Fruit fly (Drosophila melanogaster) whole organism, embryonic: ENCODE measurements around the gene CG44004.

Source experiments
- Atf3 ChIP-seq: fragments of 200-800 bp; sonication (Bioruptor generic); optimal IDR thresholded peaks from 3 replicates; lab custom pipeline; 2016; ENCODE audit warnings: missing biosample characterization, missing genetic modification characterization
- CG10267 ChIP-seq: fragments of 200-800 bp; sonication (Bioruptor generic); optimal IDR thresholded peaks from 2 replicates; lab custom pipeline; 2018; ENCODE audit warnings: missing biosample characterization, mild to moderate bottlenecking, missing genetic modification characterization, moderate library complexity
- CG10462 ChIP-seq: fragments of 200-800 bp; sonication (Bioruptor generic); optimal IDR thresholded peaks from 2 replicates; lab custom pipeline; 2016; ENCODE audit warnings: missing biosample characterization, missing genetic modification characterization
- CG10654 ChIP-seq: fragments of 200-800 bp; sonication (Bioruptor generic); optimal IDR thresholded peaks from 2 replicates; lab custom pipeline; 2016; ENCODE audit warnings: missing biosample characterization, missing genetic modification characterization
- CG12236 ChIP-seq: fragments of 200-800 bp; sonication (Bioruptor generic); optimal IDR thresholded peaks from 2 replicates; lab custom pipeline; 2016; ENCODE audit warnings: missing biosample characterization, missing genetic modification characterization
- CG1233 ChIP-seq: fragments of 200-800 bp; sonication (Bioruptor generic); optimal IDR thresholded peaks from 4 replicates; lab custom pipeline; 2018; ENCODE audit warnings: missing biosample characterization, mild to moderate bottlenecking, missing genetic modification characterization
- CG12391 ChIP-seq: fragments of 200-800 bp; sonication (Bioruptor generic); optimal IDR thresholded peaks from 3 replicates; lab custom pipeline; 2018; ENCODE audit warnings: missing biosample characterization, mild to moderate bottlenecking, missing genetic modification characterization, moderate library complexity
- CG13624 ChIP-seq: fragments of 200-800 bp; sonication (Bioruptor generic); optimal IDR thresholded peaks from 2 replicates; lab custom pipeline; 2016; ENCODE audit warnings: missing biosample characterization, missing genetic modification characterization
- CG14860 ChIP-seq: fragments of 200-800 bp; sonication (Bioruptor generic); IDR thresholded peaks from 3 replicates; pipeline ENCODE4 v1.3.6; 2022; ENCODE audit warnings: missing biosample characterization, missing genetic modification characterization; ENCODE audit not compliant: partially characterized antibody
- CG15011 ChIP-seq: fragments of 200-800 bp; sonication (Bioruptor generic); optimal IDR thresholded peaks from 3 replicates; lab custom pipeline; 2018; ENCODE audit warnings: missing biosample characterization, mild to moderate bottlenecking, missing genetic modification characterization
- CG1602 ChIP-seq: fragments of 200-800 bp; sonication (Bioruptor generic); optimal IDR thresholded peaks from 3 replicates; lab custom pipeline; 2016; ENCODE audit warnings: missing biosample characterization, missing genetic modification characterization
- CG17328 ChIP-seq: fragments of 200-800 bp; sonication (Bioruptor generic); IDR thresholded peaks from 2 replicates; pipeline ENCODE4 v1.3.6; 2022; ENCODE audit warnings: missing biosample characterization, missing genetic modification characterization
- CG17361 ChIP-seq: fragments of 200-800 bp; sonication (Bioruptor generic); IDR thresholded peaks from 3 replicates; pipeline ENCODE4 v1.3.6; 2022; ENCODE audit warnings: missing biosample characterization, missing genetic modification characterization
- CG18764 ChIP-seq: fragments of 200-800 bp; sonication (Bioruptor generic); optimal IDR thresholded peaks from 3 replicates; lab custom pipeline; 2016; ENCODE audit warnings: missing biosample characterization, missing genetic modification characterization
- CG2712 ChIP-seq: fragments of 200-800 bp; optimal IDR thresholded peaks from 3 replicates; lab custom pipeline; 2019; ENCODE audit warnings: missing biosample characterization, mild to moderate bottlenecking, missing genetic modification characterization, moderate library complexity
- CG30403 ChIP-seq: fragments of 200-800 bp; sonication (Bioruptor generic); optimal IDR thresholded peaks from 3 replicates; lab custom pipeline; 2016; ENCODE audit warnings: missing biosample characterization, missing genetic modification characterization
- CG31388 ChIP-seq: fragments of 200-800 bp; sonication (Bioruptor generic); optimal IDR thresholded peaks from 2 replicates; lab custom pipeline; 2016; ENCODE audit warnings: missing biosample characterization, missing genetic modification characterization
- CG33557 ChIP-seq: fragments of 200-800 bp; sonication (Bioruptor generic); optimal IDR thresholded peaks from 2 replicates; lab custom pipeline; 2019; ENCODE audit warnings: missing biosample characterization, mild to moderate bottlenecking, missing genetic modification characterization, moderate library complexity
- CG4707 ChIP-seq: fragments of 200-800 bp; sonication (Bioruptor generic); optimal IDR thresholded peaks from 2 replicates; lab custom pipeline; 2018; ENCODE audit warnings: missing biosample characterization, mild to moderate bottlenecking, missing genetic modification characterization, moderate library complexity
- CG6791 ChIP-seq: fragments of 200-800 bp; sonication (Bioruptor generic); IDR thresholded peaks from 3 replicates; pipeline ENCODE4 v1.3.6; 2022; ENCODE audit warnings: missing biosample characterization, missing genetic modification characterization; ENCODE audit not compliant: partially characterized antibody
- CG7839 ChIP-seq: fragments of 200-800 bp; sonication (Bioruptor generic); optimal IDR thresholded peaks from 3 replicates; lab custom pipeline; 2018; ENCODE audit warnings: missing biosample characterization, mild to moderate bottlenecking, missing genetic modification characterization, moderate library complexity
- CG9609 ChIP-seq: fragments of 200-800 bp; sonication (Bioruptor generic); optimal IDR thresholded peaks from 3 replicates; lab custom pipeline; 2016; ENCODE audit warnings: missing biosample characterization, missing genetic modification characterization
- E2f2 ChIP-seq: fragments of 200-800 bp; sonication (Bioruptor generic); IDR thresholded peaks from 2 replicates; pipeline ENCODE4 v1.3.6; 2022; ENCODE audit warnings: missing biosample characterization, missing genetic modification characterization
- Hmr ChIP-seq: fragments of 200-800 bp; sonication (Bioruptor generic); optimal IDR thresholded peaks from 3 replicates; lab custom pipeline; 2017; ENCODE audit warnings: mild to moderate bottlenecking, missing biosample characterization, missing genetic modification reagents, missing genetic modification characterization
- Lim3 ChIP-seq: fragments of 200-800 bp; sonication (Bioruptor generic); IDR thresholded peaks from 2 replicates; pipeline ENCODE4 v1.3.6; 2022; ENCODE audit warnings: missing biosample characterization, missing genetic modification characterization
- Mrtf ChIP-seq: fragments of 200-800 bp; sonication (Bioruptor generic); IDR thresholded peaks from 3 replicates; pipeline ENCODE4 v1.3.6; 2022; ENCODE audit warnings: missing biosample characterization, missing genetic modification characterization
- Pdp1 ChIP-seq, 2 experiments: fragments of 200-800 bp; sonication (Bioruptor generic); optimal IDR thresholded peaks; 3 replicates each; lab custom pipeline; 2016; ENCODE audit warnings: missing biosample characterization in 2 of 2, missing genetic modification characterization in 2 of 2, mild to moderate bottlenecking in 1 of 2, moderate library complexity in 1 of 2
- Sin3A ChIP-seq: fragments of >200 bp; optimal IDR thresholded peaks from 2 replicates; lab custom pipeline; 2018
- Sox102F ChIP-seq: fragments of 200-800 bp; sonication (Bioruptor generic); optimal IDR thresholded peaks from 2 replicates; lab custom pipeline; 2018; ENCODE audit warnings: missing biosample characterization, mild to moderate bottlenecking, missing genetic modification characterization, moderate library complexity
- Xbp1 ChIP-seq: fragments of 200-800 bp; sonication (Bioruptor generic); optimal IDR thresholded peaks from 3 replicates; lab custom pipeline; 2016; ENCODE audit warnings: missing biosample characterization, mild to moderate bottlenecking, missing genetic modification characterization
- al ChIP-seq: fragments of 200-800 bp; sonication (Bioruptor generic); IDR thresholded peaks from 2 replicates; pipeline ENCODE4 v1.3.6; 2022; ENCODE audit warnings: missing biosample characterization, missing genetic modification characterization
- amos ChIP-seq: fragments of 200-800 bp; sonication (Bioruptor generic); IDR thresholded peaks from 2 replicates; pipeline ENCODE4 v1.3.6; 2022; ENCODE audit warnings: missing biosample characterization, missing genetic modification characterization; ENCODE audit not compliant: partially characterized antibody
- ash1 ChIP-seq: fragments of 200-800 bp; sonication (Bioruptor generic); optimal IDR thresholded peaks from 2 replicates; lab custom pipeline; 2018; ENCODE audit warnings: missing biosample characterization, mild to moderate bottlenecking, missing genetic modification characterization
- br ChIP-seq: fragments of >200 bp; optimal IDR thresholded peaks from 2 replicates; lab custom pipeline; 2017
- bsh ChIP-seq, 2 experiments: fragments of 200-800 bp; sonication (Bioruptor generic); optimal IDR thresholded peaks; 2 replicates each; lab custom pipeline; 2017 to 2018; ENCODE audit warnings: mild to moderate bottlenecking in 2 of 2, missing biosample characterization in 2 of 2, missing genetic modification characterization in 2 of 2, moderate library complexity in 1 of 2
- corto ChIP-seq: fragments of 200-800 bp; sonication (Bioruptor generic); optimal IDR thresholded peaks from 2 replicates; lab custom pipeline; 2016; ENCODE audit warnings: missing biosample characterization, mild to moderate bottlenecking, missing genetic modification characterization, moderate library complexity
- crc ChIP-seq: fragments of 200-800 bp; sonication (Bioruptor generic); optimal IDR thresholded peaks from 2 replicates; lab custom pipeline; 2016; ENCODE audit warnings: missing biosample characterization, missing genetic modification characterization
- danr ChIP-seq: fragments of 200-800 bp; sonication (Bioruptor generic); IDR thresholded peaks from 2 replicates; pipeline ENCODE4 v1.3.6; 2022; ENCODE audit warnings: missing biosample characterization, missing genetic modification characterization
- dpn ChIP-seq, 2 experiments: fragments of 200-800 bp; sonication (Bioruptor generic); optimal IDR thresholded peaks; 3 replicates each; lab custom pipeline; 2016; ENCODE audit warnings: missing biosample characterization in 2 of 2, missing genetic modification characterization in 2 of 2
- gfzf ChIP-seq: fragments of 200-800 bp; sonication (Bioruptor generic); optimal IDR thresholded peaks from 2 replicates; lab custom pipeline; 2016; ENCODE audit warnings: missing biosample characterization, mild to moderate bottlenecking, missing genetic modification characterization, moderate library complexity
- oc ChIP-seq: fragments of 200-800 bp; sonication (Bioruptor generic); optimal IDR thresholded peaks from 2 replicates; lab custom pipeline; 2018; ENCODE audit warnings: missing biosample characterization, mild to moderate bottlenecking, missing genetic modification characterization, moderate library complexity
- otp ChIP-seq: fragments of 200-800 bp; sonication (Bioruptor generic); IDR thresholded peaks from 3 replicates; pipeline ENCODE4, ENCODE4 v1.3.6; 2022; ENCODE audit warnings: missing biosample characterization, missing genetic modification characterization
- pfk ChIP-seq: fragments of 200-800 bp; sonication (Bioruptor generic); optimal IDR thresholded peaks from 2 replicates; lab custom pipeline; 2018; ENCODE audit warnings: missing biosample characterization, mild to moderate bottlenecking, missing genetic modification characterization, moderate library complexity
- phol ChIP-seq: fragments of 200-800 bp; sonication (Bioruptor generic); optimal IDR thresholded peaks from 3 replicates; lab custom pipeline; 2018; ENCODE audit warnings: missing biosample characterization, mild to moderate bottlenecking, missing genetic modification characterization, moderate library complexity
- psq ChIP-seq: fragments of 200-800 bp; sonication (Bioruptor generic); optimal IDR thresholded peaks from 2 replicates; lab custom pipeline; 2017; ENCODE audit warnings: missing biosample characterization, missing genetic modification characterization
- rib ChIP-seq: fragments of 200-800 bp; sonication (Bioruptor generic); IDR thresholded peaks from 2 replicates; pipeline ENCODE4 v1.3.6; 2022; ENCODE audit warnings: missing biosample characterization, missing genetic modification characterization
- shn ChIP-seq: fragments of 200-800 bp; sonication (Bioruptor generic); optimal IDR thresholded peaks from 3 replicates; lab custom pipeline; 2016; ENCODE audit warnings: missing biosample characterization, missing genetic modification characterization
- sim ChIP-seq: fragments of 200-800 bp; sonication (Bioruptor generic); IDR thresholded peaks from 2 replicates; pipeline ENCODE4 v1.3.6; 2022; ENCODE audit warnings: missing biosample characterization, missing genetic modification characterization
- sima ChIP-seq: fragments of 200-800 bp; sonication (Bioruptor generic); optimal IDR thresholded peaks from 2 replicates; lab custom pipeline; 2016; ENCODE audit warnings: missing biosample characterization, missing genetic modification characterization
- tio ChIP-seq: fragments of 200-800 bp; sonication (Bioruptor generic); optimal IDR thresholded peaks from 2 replicates; lab custom pipeline; 2017; ENCODE audit warnings: missing biosample characterization, missing genetic modification characterization, inconsistent platforms
- tup ChIP-seq: fragments of 200-800 bp; sonication (Bioruptor generic); optimal IDR thresholded peaks from 2 replicates; lab custom pipeline; 2016; ENCODE audit warnings: missing biosample characterization, mild to moderate bottlenecking, missing genetic modification characterization, moderate library complexity
- vvl ChIP-seq: fragments of 200-800 bp; sonication (Bioruptor generic); IDR thresholded peaks from 2 replicates; pipeline ENCODE4 v1.3.6; 2022; ENCODE audit warnings: missing biosample characterization, missing genetic modification characterization

Gene CG44004

DNA sequence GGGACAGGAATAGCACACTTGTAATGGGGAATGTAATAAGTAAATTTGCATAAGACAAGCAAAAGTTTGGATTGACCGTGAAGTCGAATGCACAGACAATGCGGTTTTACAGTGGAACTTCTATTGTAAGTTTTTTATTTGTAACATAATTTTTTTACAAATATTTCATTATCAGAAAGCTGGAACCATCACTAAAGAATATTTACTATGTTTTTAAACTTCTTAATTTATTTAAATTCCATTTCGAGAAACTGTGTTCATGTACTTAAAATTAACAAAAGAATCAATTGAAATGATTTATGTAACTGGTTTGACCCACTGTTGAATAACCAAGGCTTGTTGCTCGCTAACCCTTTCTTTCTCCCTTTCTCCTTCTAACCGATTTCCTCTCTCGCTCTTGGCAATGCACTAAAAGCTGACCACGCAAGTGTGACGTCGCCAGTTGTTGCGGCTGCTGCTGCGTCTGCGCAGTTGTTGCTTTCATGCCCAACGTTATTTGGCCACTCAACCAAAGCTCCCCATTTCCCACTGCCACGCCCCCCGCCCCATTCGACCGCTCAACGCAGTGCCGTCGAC, 27.8 kb upstream of the CG44004 start (continued):
- TF ChIP-seq CG6791 (GFP tag; lab: Robert Waterston, UW): no peak
- no peak for TF ChIP-seq corto (GFP tag; lab: Kevin White, UChicago)
- no peak for TF ChIP-seq CG10267 (tag; lab: Kevin White, UChicago)
- no peak for TF ChIP-seq br (lab: Kevin White, UChicago)
- no peak for TF ChIP-seq pfk (GFP tag; lab: Kevin White, UChicago)
- no peak for TF ChIP-seq CG15011
- no peak for TF ChIP-seq CG17361 (GFP tag; lab: Robert Waterston, UW)
- TF ChIP-seq psq (GFP tag; lab: Kevin White, UChicago): no peak
- TF ChIP-seq shn (GFP tag; lab: Kevin White, UChicago): no peak
- no peak for TF ChIP-seq otp
- no peak for TF ChIP-seq amos (GFP tag; lab: Robert Waterston, UW)
- no peak for TF ChIP-seq CG9609
- no peak for TF ChIP-seq sim (GFP tag; lab: Robert Waterston, UW)
- no peak for TF ChIP-seq Hmr
- no peak for TF ChIP-seq tup (GFP tag; lab: Kevin White, UChicago)
- no peak for TF ChIP-seq CG7839 (tag; lab: Kevin White, UChicago)
- TF ChIP-seq dpn (GFP tag; optimal IDR thresholded peaks at IDR 0.05; lab: Kevin White, UChicago): no peak
- TF ChIP-seq CG12236 (GFP tag; lab: Kevin White, UChicago): no peak
- no peak for TF ChIP-seq CG18764 (GFP tag; lab: Kevin White, UChicago)
- no peak for TF ChIP-seq al (GFP tag; lab: Robert Waterston, UW)
- no peak for TF ChIP-seq CG1233 (GFP tag; lab: Kevin White, UChicago)
- TF ChIP-seq CG2712 (tag; lab: Kevin White, UChicago): peak; percentile 1
- TF ChIP-seq sima (GFP tag; lab: Kevin White, UChicago): no peak
- no peak for TF ChIP-seq CG13624
- TF ChIP-seq E2f2 (GFP tag; lab: Robert Waterston, UW): no peak
- peak; percentile 44 for TF ChIP-seq Sox102F (GFP tag; lab: Kevin White, UChicago)
- no peak for TF ChIP-seq Lim3
- TF ChIP-seq vvl (GFP tag; lab: Robert Waterston, UW): no peak
- peak in 1 of 2 experiments; percentile 68 for TF ChIP-seq Pdp1 (GFP tag; optimal IDR thresholded peaks at IDR 0.05; lab: Kevin White, UChicago)
- peak; percentile 34 for TF ChIP-seq oc (tag; lab: Kevin White, UChicago)
- no peak for TF ChIP-seq CG10654 (GFP tag; lab: Kevin White, UChicago)
- no peak for TF ChIP-seq Sin3A (lab: Kevin White, UChicago)
- TF ChIP-seq CG30403 (GFP tag; lab: Kevin White, UChicago): no peak
- no peak for TF ChIP-seq tio
- TF ChIP-seq CG14860 (GFP tag; lab: Robert Waterston, UW): no peak
- TF ChIP-seq ash1: no peak
- TF ChIP-seq CG17328 (GFP tag; lab: Robert Waterston, UW): peak; percentile 9; the same call in 1 of the 2 replicates
- peak in 1 of 2 experiments; percentile 49 for TF ChIP-seq bsh (GFP tag; optimal IDR thresholded peaks at IDR 0.05; lab: Kevin White, UChicago)
- no peak for TF ChIP-seq gfzf (GFP tag; lab: Kevin White, UChicago)
- TF ChIP-seq CG12391 (tag; lab: Kevin White, UChicago): no peak
- TF ChIP-seq crc (GFP tag; lab: Kevin White, UChicago): no peak
- no peak for TF ChIP-seq rib (GFP tag; lab: Robert Waterston, UW)
- TF ChIP-seq Mrtf (GFP tag; lab: Robert Waterston, UW): no peak
- no peak for TF ChIP-seq CG1602 (GFP tag; lab: Kevin White, UChicago)
- TF ChIP-seq CG4707 (GFP tag; lab: Kevin White, UChicago): no peak
- no peak for TF ChIP-seq danr (GFP tag; lab: Robert Waterston, UW)
- TF ChIP-seq Xbp1 (GFP tag; lab: Kevin White, UChicago): no peak
- no peak for TF ChIP-seq CG31388 (GFP tag; lab: Kevin White, UChicago)
- TF ChIP-seq CG33557 (GFP tag; lab: Kevin White, UChicago): no peak
- TF ChIP-seq phol (tag; lab: Kevin White, UChicago): peak; percentile 25
- no peak for TF ChIP-seq CG10462 (GFP tag; lab: Kevin White, UChicago)
- no peak for TF ChIP-seq Atf3 (GFP tag; lab: Kevin White, UChicago)
